Worm (Caenorhabditis elegans) whole organism, L4/young adult: ENCODE data around the gene R05G6.4.

ENCODE experiments used
- W03F9.2 ChIP-seq: fragments of 150-350 bp; optimal IDR thresholded peaks from 2 replicates; lab custom pipeline; 2014; ENCODE audit warnings: missing biosample characterization, missing genetic modification characterization
- dao-5 ChIP-seq: sonication (generic microtip); optimal IDR thresholded peaks from 2 replicates; lab custom pipeline; 2016; ENCODE audit warnings: missing genotype, missing genetic modification characterization, moderate library complexity, missing compliant biosample characterization
- him-1 ChIP-seq: sonication (generic microtip); optimal IDR thresholded peaks from 2 replicates; lab custom pipeline; 2016; ENCODE audit warnings: missing genotype, missing genetic modification reagents, missing genetic modification characterization, missing compliant biosample characterization

DNA sequence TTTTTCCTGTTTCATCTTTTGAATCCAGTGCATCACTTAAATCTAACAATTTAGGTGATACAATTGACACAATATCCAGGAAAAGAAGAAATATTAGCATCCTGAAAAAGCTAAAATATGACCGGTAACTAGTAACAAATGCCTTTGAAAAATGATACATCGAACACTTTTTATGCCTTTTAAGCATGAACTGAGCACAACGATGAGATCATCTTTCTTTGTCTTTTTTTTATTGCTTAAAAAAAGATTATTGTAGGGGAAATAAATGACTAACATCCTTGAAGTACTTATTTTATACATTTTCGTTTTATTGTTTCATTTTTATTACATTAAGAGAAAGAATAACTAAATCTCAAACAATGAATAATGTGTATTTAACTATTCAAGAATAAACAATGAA, 47.2 kb upstream of the R05G6.4 start, which contains the start of gene F13B6.3:
- TF ChIP-seq him-1 = no peak
- TF ChIP-seq W03F9.2 (tag; lab: Kevin White, UChicago) = no peak
- TF ChIP-seq dao-5 (tag; lab: Kevin White, UChicago) = no peak
